Worm (Caenorhabditis elegans) whole organism, dauer: ENCODE data around the gene snt-2.

Source experiments
- unc-62 ChIP-seq: sonication (generic microtip); optimal IDR thresholded peaks from 2 replicates; lab custom pipeline; 2017; ENCODE audit warnings: missing biosample characterization, missing genetic modification reagents, missing genetic modification characterization

snt-2 gene

ce11 chrIII:761476-761875 is 32.1 kb downstream of the snt-2 start, which contains the start of gene nlp-52:
Gene nlp-52, plus strand, starts transcription at chrIII:761776.
- no peak for TF ChIP-seq unc-62 (GFP tag; lab: Kevin White, UChicago)

- TF ChIP-seq unc-62 (GFP tag; lab: Kevin White, UChicago) = no peak
These were observed 33.9 kb downstream of the snt-2 start for ce11 chrIII:759675-760074.

- TF ChIP-seq unc-62 (GFP tag; lab: Kevin White, UChicago) = no peak
These were observed 35.6 kb downstream of the snt-2 start, which contains the start of gene T17H7.7 for ce11 chrIII:757981-758380. Gene T17H7.7, minus strand, starts transcription at chrIII:758081.

- TF ChIP-seq unc-62 (GFP tag; lab: Kevin White, UChicago) = no peak
These were observed 39.2 kb downstream of the snt-2 start for ce11 chrIII:754371-754770.

ce11 chrIII:752326-752725 is 41.2 kb downstream of the snt-2 start, which contains the start of gene pat-12:
Gene pat-12, minus strand, starts transcription at chrIII:752426.
- no peak for TF ChIP-seq unc-62 (GFP tag; lab: Kevin White, UChicago)

- no peak for TF ChIP-seq unc-62 (GFP tag; lab: Kevin White, UChicago)
These were observed 43.5 kb downstream of the snt-2 start for ce11 chrIII:750028-750427.

- TF ChIP-seq unc-62 (GFP tag; lab: Kevin White, UChicago) = no peak
These were observed 44.8 kb downstream of the snt-2 start for ce11 chrIII:748782-749181.

- TF ChIP-seq unc-62 (GFP tag; lab: Kevin White, UChicago) = no peak
These were observed 49.1 kb downstream of the snt-2 start for ce11 chrIII:744459-744858.

- TF ChIP-seq unc-62 (GFP tag; lab: Kevin White, UChicago) = no peak
These were observed 53.2 kb downstream of the snt-2 start, which contains the start of gene idpp-1 for ce11 chrIII:740382-740781. Gene idpp-1, plus strand, starts transcription at chrIII:740682.
